Worm (Caenorhabditis elegans) whole organism, young adult: ENCODE measurements around the gene msp-56.
A peak's percentile ranks its signal among the peaks of the same experiment; 100 is the strongest.

Experiments used
- C17E4.6 ChIP-seq: fragments of 200-800 bp; sonication (Bioruptor generic); IDR thresholded peaks from 2 replicates; pipeline ENCODE4 v1.3.6; 2022; ENCODE audit warnings: missing genetic modification reagents, missing genetic modification characterization, missing compliant biosample characterization
- F23B12.7 ChIP-seq: sonication (generic microtip); optimal IDR thresholded peaks from 2 replicates; lab custom pipeline; 2017; ENCODE audit warnings: missing genetic modification characterization, mild to moderate bottlenecking, missing compliant biosample characterization, antibody characterized with exemption, moderate library complexity; ENCODE audit not compliant: insufficient read depth
- F33H1.4 ChIP-seq: fragments of 200-800 bp; sonication (Bioruptor generic); IDR thresholded peaks from 2 replicates; pipeline ENCODE4 v1.3.6; 2022; ENCODE audit warnings: missing genetic modification reagents, missing genetic modification characterization, missing compliant biosample characterization
- F39B2.1 ChIP-seq: fragments of 200-800 bp; sonication (Bioruptor generic); IDR thresholded peaks from 2 replicates; pipeline ENCODE4 v1.3.6; 2022; ENCODE audit warnings: missing genetic modification reagents, missing genetic modification characterization, missing compliant biosample characterization
- T07F8.4 ChIP-seq: sonication (generic microtip); optimal IDR thresholded peaks from 2 replicates; lab custom pipeline; 2016; ENCODE audit warnings: mild to moderate bottlenecking, missing genetic modification characterization, moderate library complexity, missing compliant biosample characterization
- Y53F4B.3 ChIP-seq: fragments of 200-800 bp; sonication (Bioruptor generic); IDR thresholded peaks from 2 replicates; pipeline ENCODE4 v1.3.6; 2022; ENCODE audit warnings: missing genetic modification reagents, missing genetic modification characterization, missing compliant biosample characterization
- Y53G8AR.9 ChIP-seq: fragments of 200-800 bp; sonication (Bioruptor generic); conservative IDR thresholded peaks from 2 replicates; pipeline ENCODE4 v1.3.6; 2022; ENCODE audit warnings: missing genetic modification reagents, missing genetic modification characterization, missing compliant biosample characterization
- Y67H2A.10 ChIP-seq: fragments of 200-800 bp; sonication (Bioruptor generic); conservative IDR thresholded peaks from 2 replicates; pipeline ENCODE4 v1.3.6; 2022; ENCODE audit warnings: missing genetic modification reagents, missing genetic modification characterization, missing compliant biosample characterization
- athp-1 ChIP-seq: sonication (generic microtip); optimal IDR thresholded peaks from 2 replicates; lab custom pipeline; 2017; ENCODE audit warnings: mild to moderate bottlenecking, missing genetic modification characterization, missing compliant biosample characterization
- attf-3 ChIP-seq: fragments of 200-800 bp; sonication (Bioruptor generic); conservative IDR thresholded peaks from 2 replicates; pipeline ENCODE4 v1.3.6; 2022; ENCODE audit warnings: missing genetic modification reagents, missing genetic modification characterization, missing compliant biosample characterization
- attf-6 ChIP-seq: fragments of 200-800 bp; sonication (Bioruptor generic); IDR thresholded peaks from 2 replicates; pipeline ENCODE4 v1.3.6; 2022; ENCODE audit warnings: missing genetic modification reagents, missing genetic modification characterization, missing compliant biosample characterization
- ceh-27 ChIP-seq: fragments of 200-800 bp; sonication (Bioruptor generic); optimal IDR thresholded peaks from 2 replicates; lab custom pipeline; 2018; ENCODE audit warnings: mild to moderate bottlenecking, missing genetic modification characterization, moderate library complexity, missing compliant biosample characterization
- die-1 ChIP-seq: sonication (generic microtip); optimal IDR thresholded peaks from 2 replicates; lab custom pipeline; 2016; ENCODE audit warnings: missing genotype, mild to moderate bottlenecking, missing genetic modification characterization, missing compliant biosample characterization
- egrh-3 ChIP-seq: fragments of 200-800 bp; sonication (Bioruptor generic); IDR thresholded peaks from 2 replicates; pipeline ENCODE4 v1.3.6; 2022; ENCODE audit warnings: missing genetic modification reagents, missing genetic modification characterization, missing compliant biosample characterization
- hmg-1.2 ChIP-seq: fragments of 200-800 bp; sonication (Bioruptor generic); IDR thresholded peaks from 2 replicates; pipeline ENCODE4 v1.3.6; 2022; ENCODE audit warnings: missing genetic modification reagents, missing genetic modification characterization, missing compliant biosample characterization
- hrde-1 ChIP-seq: sonication (generic microtip); optimal IDR thresholded peaks from 2 replicates; lab custom pipeline; 2016; ENCODE audit warnings: missing genetic modification characterization, mild to moderate bottlenecking, missing compliant biosample characterization, moderate library complexity, missing genotype, missing genetic modification reagents, borderline replicate concordance
- lag-1 ChIP-seq: fragments of 200-800 bp; sonication (Bioruptor generic); IDR thresholded peaks from 2 replicates; pipeline ENCODE4 v1.3.6; 2022; ENCODE audit warnings: missing genetic modification reagents, missing genetic modification characterization, missing compliant biosample characterization
- lin-40 ChIP-seq: sonication (generic microtip); optimal IDR thresholded peaks from 2 replicates; lab custom pipeline; 2016; ENCODE audit warnings: missing genetic modification characterization, mild to moderate bottlenecking, missing compliant biosample characterization, missing genotype, missing genetic modification reagents
- lin-54 ChIP-seq: fragments of 200-800 bp; sonication (Bioruptor generic); optimal IDR thresholded peaks from 2 replicates; lab custom pipeline; 2018; ENCODE audit warnings: mild to moderate bottlenecking, missing genetic modification characterization, missing compliant biosample characterization
- madf-8 ChIP-seq: fragments of 200-800 bp; sonication (Bioruptor generic); conservative IDR thresholded peaks from 2 replicates; pipeline ENCODE4 v1.3.6; 2022; ENCODE audit warnings: missing genetic modification reagents, missing genetic modification characterization, missing compliant biosample characterization
- mes-4 ChIP-seq: sonication (generic microtip); optimal IDR thresholded peaks from 2 replicates; lab custom pipeline; 2016; ENCODE audit warnings: missing genotype, missing genetic modification characterization, missing compliant biosample characterization
- nhr-27 ChIP-seq: fragments of 200-800 bp; sonication (Bioruptor generic); optimal IDR thresholded peaks from 2 replicates; lab custom pipeline; 2018; ENCODE audit warnings: mild to moderate bottlenecking, missing genetic modification characterization, moderate library complexity, missing compliant biosample characterization
- nhr-80 ChIP-seq: sonication (generic microtip); optimal IDR thresholded peaks from 2 replicates; lab custom pipeline; 2016; ENCODE audit warnings: missing genetic modification characterization, missing compliant biosample characterization
- snpc-1.3 ChIP-seq: sonication (generic microtip); optimal IDR thresholded peaks from 2 replicates; lab custom pipeline; 2017; ENCODE audit warnings: missing genetic modification characterization, mild to moderate bottlenecking, missing compliant biosample characterization, antibody characterized with exemption, moderate library complexity, missing genotype, missing genetic modification reagents; ENCODE audit not compliant: insufficient read depth
- somi-1 ChIP-seq: fragments of 200-800 bp; sonication (Bioruptor generic); optimal IDR thresholded peaks from 2 replicates; lab custom pipeline; 2018; ENCODE audit warnings: mild to moderate bottlenecking, missing genetic modification characterization, missing compliant biosample characterization
- unc-62 ChIP-seq: fragments of 150-350 bp; optimal IDR thresholded peaks from 2 replicates; lab custom pipeline; 2014; ENCODE audit warnings: missing biosample characterization, missing genetic modification reagents, missing genetic modification characterization
- xnd-1 ChIP-seq: sonication (generic microtip); optimal IDR thresholded peaks from 2 replicates; lab custom pipeline; 2016; ENCODE audit warnings: missing genotype, missing genetic modification reagents, missing genetic modification characterization, missing compliant biosample characterization
- ztf-25 ChIP-seq: fragments of 200-800 bp; sonication (Bioruptor generic); IDR thresholded peaks from 2 replicates; pipeline ENCODE4 v1.3.6; 2022; ENCODE audit warnings: missing genetic modification reagents, missing genetic modification characterization, missing compliant biosample characterization
- ztf-28 ChIP-seq: fragments of 200-800 bp; sonication (Bioruptor generic); IDR thresholded peaks from 2 replicates; pipeline ENCODE4 v1.3.6; 2022; ENCODE audit warnings: missing genetic modification reagents, missing genetic modification characterization, missing compliant biosample characterization
- ztf-3 ChIP-seq: fragments of 200-800 bp; sonication (Bioruptor generic); optimal IDR thresholded peaks from 2 replicates; lab custom pipeline; 2018; ENCODE audit warnings: mild to moderate bottlenecking, missing genetic modification characterization, missing compliant biosample characterization

Gene msp-56

ce11 chrIV:9840984-9841590, at the start of gene msp-56, which contains the start of gene kin-24:
Gene msp-56, plus strand, starts transcription at chrIV:9841540.
Gene kin-24, minus strand, starts transcription at chrIV:9841084.
- no peak for TF ChIP-seq C17E4.6 (GFP tag; lab: Robert Waterston, UW)
- no peak for TF ChIP-seq attf-6 (GFP tag; lab: Robert Waterston, UW)
- no peak for TF ChIP-seq ztf-25 (GFP tag; lab: Robert Waterston, UW)
- no peak for TF ChIP-seq F39B2.1 (GFP tag; lab: Robert Waterston, UW)
- TF ChIP-seq Y53F4B.3 (GFP tag; lab: Robert Waterston, UW) = no peak
- TF ChIP-seq ztf-28 (GFP tag; lab: Robert Waterston, UW) = no peak
- TF ChIP-seq ztf-3 = no peak
- TF ChIP-seq die-1 (tag; lab: Kevin White, UChicago) = no peak
- TF ChIP-seq T07F8.4 = no peak
- no peak for TF ChIP-seq Y67H2A.10 (GFP tag; lab: Robert Waterston, UW)
- no peak for TF ChIP-seq lag-1 (GFP tag; lab: Robert Waterston, UW)
- no peak for TF ChIP-seq egrh-3
- TF ChIP-seq, all 124 proteins: peak for 0

- TF ChIP-seq nhr-27 (tag; lab: Kevin White, UChicago) (no peak), F23B12.7 (tag; lab: Kevin White, UChicago) (no peak)
These were observed 46.1 kb upstream of the msp-56 start for ce11 chrIV:9795250-9795649.

DNA sequence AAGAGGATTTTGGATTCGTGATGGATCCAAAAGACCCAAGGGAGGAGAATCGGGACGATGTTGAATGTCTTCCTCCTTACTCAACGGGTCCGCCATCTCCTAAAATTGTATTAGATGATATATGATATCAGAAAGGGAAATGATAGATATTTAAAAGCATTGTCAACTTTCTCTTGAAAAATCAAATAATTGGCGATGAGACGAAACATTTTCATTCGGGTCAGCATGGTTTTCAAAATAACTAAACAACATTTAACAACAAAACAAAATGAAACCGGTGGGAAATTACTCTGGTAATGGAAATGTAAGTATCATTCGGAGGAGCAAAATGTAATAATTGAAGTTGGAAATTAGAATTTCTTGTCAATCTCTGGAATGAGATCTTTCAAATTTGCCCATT, 44.8 kb upstream of the msp-56 start, which contains the start of gene pis-1:
TSS of gene pis-1 (minus strand) at position 101 of the 400 bp plus-strand sequence.
- no peak for TF ChIP-seq lag-1 (GFP tag; lab: Robert Waterston, UW)
- TF ChIP-seq ceh-27 (GFP tag; lab: Kevin White, UChicago) = no peak
- TF ChIP-seq hmg-1.2 (GFP tag; lab: Robert Waterston, UW) = peak; percentile 8; the same call in 1 of the 2 replicates
- TF ChIP-seq, all 124 proteins: peak for 1

ce11 chrIV:9797304-9798003, 43.9 kb upstream of the msp-56 start, which contains the start of gene T13F2.2:
Gene T13F2.2, minus strand, starts transcription at chrIV:9797354.
- no peak for TF ChIP-seq F33H1.4 (GFP tag; lab: Robert Waterston, UW)
- TF ChIP-seq somi-1 (GFP tag; lab: Kevin White, UChicago) = no peak
- peak; percentile 46 for TF ChIP-seq nhr-80
- peak; percentile 15 for TF ChIP-seq lin-54

ce11 chrIV:9798307-9798706, 43.0 kb upstream of the msp-56 start:
- TF ChIP-seq snpc-1.3 (tag; lab: Kevin White, UChicago) (no peak), nhr-80 (peak; percentile 50), Y53G8AR.9 (GFP tag; lab: Robert Waterston, UW) (0 out of 2 replicates have a peak, but pooled peaks have one; percentile 8)

DNA sequence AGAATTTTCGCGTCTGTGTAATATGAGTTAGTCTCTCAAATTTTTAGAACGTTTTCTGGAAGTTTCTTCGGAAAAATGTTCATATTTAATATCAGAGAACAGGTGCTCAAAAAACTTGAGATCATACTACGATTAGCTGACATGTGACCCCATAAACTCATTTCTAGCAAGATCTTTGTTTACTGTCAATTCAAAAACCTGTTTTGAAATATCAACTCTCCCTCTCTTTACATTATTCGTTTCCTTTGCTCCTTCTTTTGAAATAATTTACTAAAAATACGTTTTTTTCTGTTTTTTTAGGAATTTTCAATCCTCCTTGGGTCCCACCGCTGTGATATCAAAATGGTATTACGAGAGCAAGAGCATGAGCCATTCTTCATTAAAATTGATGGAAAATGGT, 42.2 kb upstream of the msp-56 start, which contains the start of gene fat-4:
TSS of gene fat-4 (plus strand) at position 301 of the 400 bp plus-strand sequence.
- no peak for TF ChIP-seq somi-1 (GFP tag; lab: Kevin White, UChicago)
- no peak for TF ChIP-seq athp-1 (tag; lab: Kevin White, UChicago)
- no peak for TF ChIP-seq xnd-1 (tag; lab: Kevin White, UChicago)
- TF ChIP-seq attf-3 (GFP tag; lab: Robert Waterston, UW) = no peak
- no peak for TF ChIP-seq mes-4 (tag; lab: Kevin White, UChicago)
- TF ChIP-seq unc-62 = no peak
- TF ChIP-seq Y53G8AR.9 (GFP tag; lab: Robert Waterston, UW) = no peak
- no peak for TF ChIP-seq lin-40
- TF ChIP-seq hrde-1 (tag; lab: Kevin White, UChicago) = no peak
- TF ChIP-seq madf-8 (GFP tag; lab: Robert Waterston, UW) = no peak
